Worm (Caenorhabditis elegans) whole organism, early embryonic: ENCODE data around the gene C46C11.3.

Source experiments
- B0310.2 ChIP-seq: sonication (generic microtip); optimal IDR thresholded peaks from 2 replicates; lab custom pipeline; 2016; ENCODE audit warnings: mild to moderate bottlenecking, missing genetic modification characterization, missing compliant biosample characterization
- F13C5.2 ChIP-seq: sonication (generic microtip); optimal IDR thresholded peaks from 2 replicates; lab custom pipeline; 2017; ENCODE audit warnings: mild to moderate bottlenecking, missing genetic modification characterization, inconsistent platforms, missing compliant biosample characterization
- aly-1 ChIP-seq: sonication (generic microtip); optimal IDR thresholded peaks from 2 replicates; lab custom pipeline; 2016; ENCODE audit warnings: missing genetic modification characterization, missing compliant biosample characterization
- ama-1 ChIP-seq: fragments of 150-350 bp; optimal IDR thresholded peaks from 2 replicates; lab custom pipeline; 2014
- ceh-13 ChIP-seq: fragments of 200-800 bp; sonication (Bioruptor generic); optimal IDR thresholded peaks from 2 replicates; lab custom pipeline; 2018; ENCODE audit warnings: mild to moderate bottlenecking, missing genetic modification characterization, missing compliant biosample characterization
- ceh-36 ChIP-seq: sonication (generic microtip); optimal IDR thresholded peaks from 2 replicates; lab custom pipeline; 2016; ENCODE audit warnings: missing genetic modification characterization, inconsistent platforms, missing compliant biosample characterization
- ets-7 ChIP-seq: sonication (generic microtip); optimal IDR thresholded peaks from 2 replicates; lab custom pipeline; 2016; ENCODE audit warnings: missing genotype, missing genetic modification characterization, missing compliant biosample characterization
- flt-1 ChIP-seq: fragments of 200-800 bp; sonication (Bioruptor generic); IDR thresholded peaks from 2 replicates; pipeline ENCODE4 v1.3.6; 2022; ENCODE audit warnings: missing genetic modification characterization, missing compliant biosample characterization
- hmbx-1 ChIP-seq: sonication (generic microtip); optimal IDR thresholded peaks from 2 replicates; lab custom pipeline; 2016; ENCODE audit warnings: mild to moderate bottlenecking, missing genetic modification characterization, missing compliant biosample characterization
- hmg-4 ChIP-seq: fragments of 200-800 bp; sonication (Bioruptor generic); optimal IDR thresholded peaks from 2 replicates; lab custom pipeline; 2018; ENCODE audit warnings: mild to moderate bottlenecking, missing genetic modification characterization, missing compliant biosample characterization
- hnd-1 ChIP-seq: sonication (generic microtip); optimal IDR thresholded peaks from 2 replicates; lab custom pipeline; 2016; ENCODE audit warnings: missing genetic modification characterization, missing compliant biosample characterization
- pes-1 ChIP-seq: fragments of 200-800 bp; sonication (Bioruptor generic); IDR thresholded peaks from 2 replicates; pipeline ENCODE4 v1.3.6; 2022; ENCODE audit warnings: missing genetic modification reagents, missing genetic modification characterization, missing compliant biosample characterization
- scrt-1 ChIP-seq: fragments of 200-800 bp; sonication (Bioruptor generic); IDR thresholded peaks from 2 replicates; pipeline ENCODE4 v1.3.6; 2022; ENCODE audit warnings: missing genetic modification characterization, missing compliant biosample characterization
- sea-1 ChIP-seq: fragments of 200-800 bp; sonication (Bioruptor generic); conservative IDR thresholded peaks from 2 replicates; pipeline ENCODE4 v1.3.6; 2022; ENCODE audit warnings: missing genetic modification characterization, missing compliant biosample characterization
- tbx-11 ChIP-seq: fragments of 200-800 bp; sonication (Bioruptor generic); IDR thresholded peaks from 2 replicates; pipeline ENCODE4 v1.3.6; 2022; ENCODE audit warnings: missing genetic modification characterization, missing compliant biosample characterization
- tbx-37 ChIP-seq: fragments of 200-800 bp; sonication (Bioruptor generic); conservative IDR thresholded peaks from 2 replicates; pipeline ENCODE4 v1.3.6; 2022; ENCODE audit warnings: missing genetic modification reagents, missing genetic modification characterization, missing compliant biosample characterization
- tra-4 ChIP-seq: sonication (generic microtip); optimal IDR thresholded peaks from 2 replicates; lab custom pipeline; 2017; ENCODE audit warnings: missing genetic modification characterization, missing compliant biosample characterization

Gene C46C11.3

ce11 chrX:4622024-4622423 is at the start of gene C46C11.3:
Gene C46C11.3, plus strand, starts transcription at chrX:4622324.
- TF ChIP-seq scrt-1 (GFP tag; lab: Robert Waterston, UW) = no peak
- TF ChIP-seq ceh-36 (tag; lab: Kevin White, UChicago) = no peak
- TF ChIP-seq hmg-4 (GFP tag; lab: Kevin White, UChicago) = no peak
- no peak for TF ChIP-seq ceh-13 (GFP tag; lab: Kevin White, UChicago)

- TF ChIP-seq ceh-13 (GFP tag; lab: Kevin White, UChicago) (no peak), aly-1 (no peak), flt-1 (GFP tag; lab: Robert Waterston, UW) (no peak)
Measured at ce11 chrX:4574873-4575272, 47.3 kb upstream of the C46C11.3 start.

ce11 chrX:4576272-4576671 is 45.9 kb upstream of the C46C11.3 start:
- TF ChIP-seq hmg-4 (GFP tag; lab: Kevin White, UChicago) = peak; percentile 70
- TF ChIP-seq F13C5.2 = peak; percentile 43
- no peak for TF ChIP-seq B0310.2 (tag; lab: Kevin White, UChicago)
- TF ChIP-seq pes-1 (GFP tag; lab: Robert Waterston, UW) = 0 out of 2 replicates have a peak, but pooled peaks have one; percentile 45
- TF ChIP-seq aly-1 = no peak
- TF ChIP-seq ets-7 = no peak

DNA sequence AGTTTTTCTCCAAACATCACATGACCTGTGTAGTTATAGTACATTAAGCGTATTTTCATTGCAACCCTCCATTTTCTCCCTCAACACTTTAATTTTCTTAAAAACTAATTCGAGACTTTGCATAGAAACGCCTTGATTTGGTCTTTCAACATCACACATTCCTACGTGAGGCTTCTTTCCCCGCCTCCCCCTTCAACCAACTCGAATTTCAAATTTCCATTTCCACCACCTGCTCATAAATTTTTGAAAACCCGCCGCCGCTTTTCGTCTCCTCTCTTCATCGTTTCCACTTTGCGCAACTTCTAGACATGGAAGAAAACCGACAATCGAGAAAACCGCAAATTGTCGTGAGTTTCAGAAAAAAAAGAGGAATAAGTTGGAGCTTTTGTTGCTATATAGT is 44.2 kb upstream of the C46C11.3 start, which contains the start of gene C05E11.3:
Gene C05E11.3 (plus strand): TSS at position 301 of the 400 bp plus-strand sequence.
- TF ChIP-seq sea-1 (GFP tag; lab: Robert Waterston, UW) = no peak
- no peak for TF ChIP-seq F13C5.2
- no peak for TF ChIP-seq ets-7
- TF ChIP-seq hnd-1 = no peak

- no peak for TF ChIP-seq ama-1 (lab: Kevin White, UChicago)
- no peak for TF ChIP-seq B0310.2 (tag; lab: Kevin White, UChicago)
- no peak for TF ChIP-seq scrt-1 (GFP tag; lab: Robert Waterston, UW)
- no peak for TF ChIP-seq tbx-37 (GFP tag; lab: Robert Waterston, UW)
- TF ChIP-seq tbx-11 (GFP tag; lab: Robert Waterston, UW) = no peak
- no peak for TF ChIP-seq tra-4 (tag; lab: Kevin White, UChicago)
- no peak for TF ChIP-seq flt-1 (GFP tag; lab: Robert Waterston, UW)
- TF ChIP-seq ets-7 = no peak
- TF ChIP-seq ceh-36 (tag; lab: Kevin White, UChicago) = no peak
- TF ChIP-seq hnd-1 = no peak
- TF ChIP-seq aly-1 = no peak
- TF ChIP-seq F13C5.2 = no peak
- TF ChIP-seq ceh-13 (GFP tag; lab: Kevin White, UChicago) = no peak
- TF ChIP-seq sea-1 (GFP tag; lab: Robert Waterston, UW) = no peak
- TF ChIP-seq hmg-4 (GFP tag; lab: Kevin White, UChicago) = no peak
- no peak for TF ChIP-seq hmbx-1
- no peak for TF ChIP-seq pes-1 (GFP tag; lab: Robert Waterston, UW)
Measured at ce11 chrX:4578581-4578980, 43.5 kb upstream of the C46C11.3 start.

DNA sequence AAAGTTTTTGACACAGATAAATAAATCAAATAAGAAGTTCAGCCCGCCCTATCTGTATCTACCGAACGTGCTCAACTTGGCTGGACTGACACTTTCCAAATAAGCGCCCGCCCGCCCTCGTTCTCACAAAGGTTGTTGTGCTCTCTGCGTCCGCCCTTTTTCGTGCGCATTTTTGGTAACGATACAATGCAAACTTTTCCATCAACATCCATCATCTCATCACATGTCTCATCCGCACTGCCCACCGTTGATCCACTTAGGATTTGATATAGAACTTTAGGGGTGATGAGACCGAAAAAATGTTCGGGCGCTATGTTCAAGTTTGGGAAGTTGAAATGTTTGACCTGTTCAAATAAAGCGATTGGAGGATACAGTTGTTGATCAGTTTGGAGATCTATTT is 36.5 kb upstream of the C46C11.3 start, which contains the start of gene C05E11.7:
Gene C05E11.7 (minus strand): TSS at position 101 of the 400 bp plus-strand sequence.
- no peak for TF ChIP-seq ceh-36 (tag; lab: Kevin White, UChicago)
- no peak for TF ChIP-seq tra-4 (tag; lab: Kevin White, UChicago)
- no peak for TF ChIP-seq hmbx-1
- no peak for TF ChIP-seq ama-1 (lab: Kevin White, UChicago)
- TF ChIP-seq hmg-4 (GFP tag; lab: Kevin White, UChicago) = no peak
- no peak for TF ChIP-seq sea-1 (GFP tag; lab: Robert Waterston, UW)

ce11 chrX:4586617-4587016 is 35.5 kb upstream of the C46C11.3 start, which contains the start of gene C05E11.2:
Gene C05E11.2, plus strand, starts transcription at chrX:4586917.
- TF ChIP-seq B0310.2 (tag; lab: Kevin White, UChicago) = no peak
- TF ChIP-seq ama-1 (lab: Kevin White, UChicago) = no peak

DNA sequence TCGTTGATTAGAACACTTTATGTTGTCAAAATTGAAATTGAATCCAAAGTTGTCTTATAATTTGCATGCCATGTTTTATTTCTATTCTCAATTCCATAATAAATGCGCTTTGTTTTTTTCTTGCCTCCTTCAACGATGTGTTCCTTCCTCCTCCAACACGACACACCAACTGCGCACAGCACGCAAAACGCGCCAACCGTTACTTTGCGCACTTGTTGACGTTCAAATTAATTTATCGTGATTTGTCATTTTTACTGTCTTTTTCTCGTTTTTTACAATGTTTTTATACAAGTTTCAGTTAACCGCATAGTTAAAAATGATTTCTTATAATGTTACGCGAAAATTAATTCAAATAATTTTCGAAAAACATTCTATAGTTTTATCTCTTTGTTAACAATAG is 34.2 kb upstream of the C46C11.3 start:
- TF ChIP-seq ceh-36 (tag; lab: Kevin White, UChicago) (no peak), tra-4 (tag; lab: Kevin White, UChicago) (no peak), tbx-11 (GFP tag; lab: Robert Waterston, UW) (no peak), hnd-1 (no peak), F13C5.2 (no peak), ceh-13 (GFP tag; lab: Kevin White, UChicago) (no peak), ama-1 (lab: Kevin White, UChicago) (no peak), tbx-37 (GFP tag; lab: Robert Waterston, UW) (no peak), pes-1 (GFP tag; lab: Robert Waterston, UW) (no peak), flt-1 (GFP tag; lab: Robert Waterston, UW) (no peak), hmbx-1 (no peak), sea-1 (GFP tag; lab: Robert Waterston, UW) (no peak), aly-1 (no peak), ets-7 (no peak), B0310.2 (tag; lab: Kevin White, UChicago) (no peak)

DNA sequence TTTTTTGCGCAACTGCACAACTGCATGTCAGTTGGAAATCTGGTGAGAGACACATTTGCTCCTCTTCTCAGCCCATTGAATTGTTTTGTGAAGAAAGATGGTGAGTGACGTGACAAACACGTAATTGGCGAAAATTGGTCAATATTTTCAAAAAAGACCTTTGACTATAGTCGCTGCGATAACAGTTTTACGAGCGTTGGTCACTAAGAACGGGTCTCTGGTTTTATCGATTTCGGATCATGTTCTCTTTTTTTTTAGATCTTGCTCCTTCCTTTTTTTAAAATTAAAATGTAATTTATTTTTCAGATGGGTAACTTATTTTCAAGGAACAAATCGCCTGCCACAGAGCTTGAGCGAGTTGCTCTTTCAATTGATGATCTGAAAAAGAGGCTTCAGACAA is 33.7 kb upstream of the C46C11.3 start, which contains the start of gene lnp-1:
Gene lnp-1 (plus strand): TSS at position 301 of the 400 bp plus-strand sequence.
- TF ChIP-seq hmg-4 (GFP tag; lab: Kevin White, UChicago) = no peak
- TF ChIP-seq F13C5.2 = no peak
- no peak for TF ChIP-seq ets-7
- TF ChIP-seq ama-1 (lab: Kevin White, UChicago) = no peak
- TF ChIP-seq hnd-1 = no peak
- TF ChIP-seq sea-1 (GFP tag; lab: Robert Waterston, UW) = no peak
- TF ChIP-seq tbx-37 (GFP tag; lab: Robert Waterston, UW) = no peak
